Worm (Caenorhabditis elegans) whole organism, mixed stage, embryonic: ENCODE measurements around the gene F09F9.3.

ENCODE experiments used
- bed-3 ChIP-seq: fragments of 200-800 bp; sonication (Bioruptor generic); optimal IDR thresholded peaks from 3 replicates; lab custom pipeline; 2018; ENCODE audit warnings: mild to moderate bottlenecking, missing genetic modification characterization, moderate library complexity, missing compliant biosample characterization
- blmp-1 ChIP-seq: fragments of 150-350 bp; optimal IDR thresholded peaks from 2 replicates; lab custom pipeline; 2014; ENCODE audit warnings: missing biosample characterization, missing genetic modification characterization
- ceh-39 ChIP-seq: fragments of 150-350 bp; optimal IDR thresholded peaks from 2 replicates; lab custom pipeline; 2014; ENCODE audit warnings: missing biosample characterization, missing genetic modification characterization
- ces-1 ChIP-seq: fragments of 150-350 bp; optimal IDR thresholded peaks from 2 replicates; lab custom pipeline; 2014; ENCODE audit warnings: missing biosample characterization, missing genetic modification reagents, missing genetic modification characterization
- cnd-1 ChIP-seq: fragments of 200-800 bp; sonication (Bioruptor generic); optimal IDR thresholded peaks from 2 replicates; lab custom pipeline; 2018; ENCODE audit warnings: mild to moderate bottlenecking, missing genetic modification characterization, missing compliant biosample characterization
- drap-1 ChIP-seq: fragments of 200-800 bp; sonication (Bioruptor generic); optimal IDR thresholded peaks from 3 replicates; lab custom pipeline; 2018; ENCODE audit warnings: mild to moderate bottlenecking, missing genetic modification characterization, missing compliant biosample characterization
- elt-3 ChIP-seq: fragments of 150-350 bp; optimal IDR thresholded peaks from 2 replicates; lab custom pipeline; 2014; ENCODE audit warnings: missing biosample characterization, missing genetic modification characterization
- flh-1 ChIP-seq: fragments of 200-800 bp; sonication (Bioruptor generic); optimal IDR thresholded peaks from 2 replicates; lab custom pipeline; 2018; ENCODE audit warnings: mild to moderate bottlenecking, missing genetic modification characterization, moderate library complexity, missing compliant biosample characterization
- ham-2 ChIP-seq: fragments of 200-800 bp; sonication (Bioruptor generic); optimal IDR thresholded peaks from 2 replicates; lab custom pipeline; 2018; ENCODE audit warnings: mild to moderate bottlenecking, missing genetic modification characterization, missing compliant biosample characterization
- hlh-1 ChIP-seq: fragments of 150-350 bp; optimal IDR thresholded peaks from 2 replicates; lab custom pipeline; 2014; ENCODE audit warnings: missing biosample characterization, missing genetic modification reagents, missing genetic modification characterization
- lin-32 ChIP-seq: fragments of 200-800 bp; sonication (Bioruptor generic); optimal IDR thresholded peaks from 2 replicates; lab custom pipeline; 2018; ENCODE audit warnings: mild to moderate bottlenecking, missing genetic modification characterization, missing compliant biosample characterization
- lsy-2 ChIP-seq: fragments of 150-350 bp; optimal IDR thresholded peaks from 2 replicates; lab custom pipeline; 2014; ENCODE audit warnings: missing biosample characterization, missing genetic modification characterization
- mab-5 ChIP-seq: fragments of 150-350 bp; optimal IDR thresholded peaks from 2 replicates; lab custom pipeline; 2014; ENCODE audit warnings: missing biosample characterization, missing genetic modification characterization
- nhr-2 ChIP-seq: fragments of 150-350 bp; optimal IDR thresholded peaks from 2 replicates; lab custom pipeline; 2014; ENCODE audit warnings: missing biosample characterization, missing genetic modification characterization
- nhr-237 ChIP-seq: fragments of 150-350 bp; optimal IDR thresholded peaks from 2 replicates; lab custom pipeline; 2014; ENCODE audit warnings: missing biosample characterization, missing genetic modification characterization
- nhr-28 ChIP-seq: fragments of 150-350 bp; optimal IDR thresholded peaks from 2 replicates; lab custom pipeline; 2014; ENCODE audit warnings: missing biosample characterization, missing genetic modification characterization
- pha-4 ChIP-seq: fragments of 150-350 bp; optimal IDR thresholded peaks from 2 replicates; lab custom pipeline; 2018; ENCODE audit warnings: missing biosample characterization, missing genetic modification reagents, missing genetic modification characterization
- sptf-1 ChIP-seq: sonication (generic microtip); optimal IDR thresholded peaks from 2 replicates; lab custom pipeline; 2017; ENCODE audit warnings: mild to moderate bottlenecking, missing genetic modification characterization, moderate library complexity, missing compliant biosample characterization
- tbx-8 ChIP-seq: fragments of 200-800 bp; sonication (Bioruptor generic); optimal IDR thresholded peaks from 2 replicates; lab custom pipeline; 2018; ENCODE audit warnings: mild to moderate bottlenecking, missing genetic modification characterization, moderate library complexity, missing compliant biosample characterization
- unc-120 ChIP-seq: sonication (generic microtip); optimal IDR thresholded peaks from 2 replicates; lab custom pipeline; 2017; ENCODE audit warnings: missing genetic modification characterization, missing compliant biosample characterization; ENCODE audit not compliant: poor library complexity, severe bottlenecking
- unc-39 ChIP-seq: fragments of 150-350 bp; optimal IDR thresholded peaks from 2 replicates; lab custom pipeline; 2014; ENCODE audit warnings: missing biosample characterization, missing genetic modification characterization
- unc-62 ChIP-seq: fragments of 150-350 bp; optimal IDR thresholded peaks from 2 replicates; lab custom pipeline; 2014; ENCODE audit warnings: missing biosample characterization, missing genetic modification reagents, missing genetic modification characterization
- zip-8 ChIP-seq: fragments of 150-350 bp; optimal IDR thresholded peaks from 2 replicates; lab custom pipeline; 2014; ENCODE audit warnings: missing biosample characterization, missing genetic modification characterization

Gene F09F9.3

DNA sequence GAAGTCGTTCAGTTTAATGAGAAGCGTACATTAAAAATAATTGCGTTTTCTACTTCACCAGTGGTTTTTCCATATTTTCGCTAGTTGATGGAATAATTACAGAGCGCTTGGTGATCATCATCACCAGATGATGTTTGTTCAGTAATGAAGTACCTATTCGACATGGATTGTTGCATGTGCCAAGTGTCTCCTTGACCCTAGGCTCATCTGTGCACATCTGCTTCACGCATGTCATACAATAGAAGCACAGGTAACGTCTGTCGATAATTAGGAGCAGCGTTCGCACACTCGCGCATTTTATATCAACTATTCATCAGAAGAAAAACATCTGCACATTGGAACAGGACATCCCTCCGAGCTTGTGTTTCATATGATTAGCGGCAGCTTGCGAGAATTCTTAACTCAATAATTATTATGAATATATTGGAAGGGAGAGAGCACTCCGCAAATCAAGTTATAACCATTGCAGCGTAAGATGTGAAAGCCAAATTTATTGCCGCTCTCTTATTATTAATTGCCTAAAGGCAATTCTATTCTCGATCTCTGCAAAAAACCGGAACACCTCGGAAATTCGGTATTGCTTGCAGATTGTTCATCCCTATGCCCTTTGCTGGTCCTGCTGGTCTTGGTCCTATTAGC is 4.4 kb upstream of the F09F9.3 start:
- TF ChIP-seq ham-2, result no peak
- no peak for TF ChIP-seq hlh-1 (tag; lab: Kevin White, UChicago)
- no peak for TF ChIP-seq elt-3 (tag; lab: Kevin White, UChicago)
- TF ChIP-seq ces-1 (GFP tag; lab: Kevin White, UChicago), result peak; percentile 99
- peak; percentile 54 for TF ChIP-seq lin-32
- TF ChIP-seq drap-1, result no peak
- TF ChIP-seq nhr-2 (tag; lab: Kevin White, UChicago), result peak; percentile 61
- no peak for TF ChIP-seq blmp-1 (tag; lab: Kevin White, UChicago)
- no peak for TF ChIP-seq sptf-1 (tag; lab: Kevin White, UChicago)
- TF ChIP-seq ceh-39 (tag; lab: Kevin White, UChicago), result no peak
- TF ChIP-seq tbx-8 (GFP tag; lab: Kevin White, UChicago), result no peak
- peak; percentile 60 for TF ChIP-seq cnd-1 (tag; lab: Kevin White, UChicago)

- TF ChIP-seq tbx-8 (GFP tag; lab: Kevin White, UChicago) (no peak), unc-62 (GFP tag; lab: Kevin White, UChicago) (peak; percentile 26), lsy-2 (tag; lab: Kevin White, UChicago) (no peak), nhr-237 (tag; lab: Kevin White, UChicago) (no peak), ces-1 (GFP tag; lab: Kevin White, UChicago) (peak; percentile 83)
Observed at ce11 chrX:4123368-4123767, 2.5 kb upstream of the F09F9.3 start.

DNA sequence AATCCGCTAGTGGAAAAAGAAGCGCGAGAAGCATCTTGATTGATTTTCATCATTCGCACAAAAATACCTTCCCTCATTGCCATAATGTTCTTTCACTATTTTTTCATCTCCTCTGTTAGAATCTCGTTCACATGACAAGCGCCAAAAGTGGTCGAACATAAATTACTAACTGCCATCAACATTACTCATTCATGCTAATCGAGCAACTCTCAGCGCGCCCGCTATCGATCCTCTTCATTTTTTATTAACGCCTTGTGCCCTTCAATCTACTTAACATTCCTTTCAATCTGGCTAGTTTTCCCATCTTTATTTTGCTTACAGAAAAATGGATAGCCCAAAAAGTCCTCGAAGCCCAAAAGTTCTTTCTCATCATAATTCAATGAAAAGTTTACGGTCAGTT is 3.2 kb downstream of the F09F9.3 start, which contains the start of gene F09F9.5:
F09F9.5 (plus strand) TSS at position 301 of the 400 bp plus-strand sequence.
- no peak for TF ChIP-seq sptf-1 (tag; lab: Kevin White, UChicago)
- TF ChIP-seq bed-3, result no peak
- TF ChIP-seq, all 35 proteins: peak for 0

ce11 chrX:4115026-4115425 is 5.8 kb downstream of the F09F9.3 start, which contains the start of gene F09F9.1:
Gene F09F9.1 (plus strand): TSS chrX:4115326.
- TF ChIP-seq ces-1 (GFP tag; lab: Kevin White, UChicago), result no peak
- TF ChIP-seq flh-1 (GFP tag; lab: Kevin White, UChicago), result no peak

DNA sequence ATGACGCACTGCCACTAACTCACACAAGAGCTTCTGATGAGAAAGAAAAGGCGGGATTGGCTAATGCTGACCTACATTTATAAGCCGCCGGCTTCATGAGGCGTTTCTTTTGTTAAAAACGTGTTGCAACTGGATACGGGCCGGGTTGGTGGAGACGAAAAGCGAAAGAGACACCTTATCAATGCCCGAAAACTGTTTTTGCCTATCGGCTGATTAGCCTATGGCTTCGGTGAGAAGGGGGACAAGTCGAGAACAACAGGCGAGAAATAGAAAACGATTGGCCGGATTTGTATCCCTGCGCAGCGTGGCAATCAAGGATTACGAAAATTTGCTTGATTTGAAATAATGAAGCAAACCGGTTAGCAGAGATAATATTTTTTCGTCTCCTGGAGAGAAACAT is 9.4 kb downstream of the F09F9.3 start, which contains the start of gene F09F9.2:
F09F9.2 (minus strand) TSS at position 25 of the 400 bp plus-strand sequence.
- TF ChIP-seq elt-3 (tag; lab: Kevin White, UChicago), result peak; percentile 12
- no peak for TF ChIP-seq unc-39 (tag; lab: Kevin White, UChicago)
- TF ChIP-seq, all 35 proteins: peak for 1

ce11 chrX:4109970-4110369 is 10.9 kb downstream of the F09F9.3 start:
- no peak for TF ChIP-seq nhr-28 (tag; lab: Kevin White, UChicago)
- TF ChIP-seq pha-4 (tag; lab: Kevin White, UChicago), result no peak
- TF ChIP-seq blmp-1 (tag; lab: Kevin White, UChicago), result no peak
- TF ChIP-seq unc-62 (GFP tag; lab: Kevin White, UChicago), result peak; percentile 81
- TF ChIP-seq nhr-237 (tag; lab: Kevin White, UChicago), result no peak
- TF ChIP-seq tbx-8 (GFP tag; lab: Kevin White, UChicago), result no peak
- TF ChIP-seq unc-120, result no peak
- no peak for TF ChIP-seq drap-1
- TF ChIP-seq sptf-1 (tag; lab: Kevin White, UChicago), result no peak
- TF ChIP-seq hlh-1 (tag; lab: Kevin White, UChicago), result peak; percentile 74

DNA sequence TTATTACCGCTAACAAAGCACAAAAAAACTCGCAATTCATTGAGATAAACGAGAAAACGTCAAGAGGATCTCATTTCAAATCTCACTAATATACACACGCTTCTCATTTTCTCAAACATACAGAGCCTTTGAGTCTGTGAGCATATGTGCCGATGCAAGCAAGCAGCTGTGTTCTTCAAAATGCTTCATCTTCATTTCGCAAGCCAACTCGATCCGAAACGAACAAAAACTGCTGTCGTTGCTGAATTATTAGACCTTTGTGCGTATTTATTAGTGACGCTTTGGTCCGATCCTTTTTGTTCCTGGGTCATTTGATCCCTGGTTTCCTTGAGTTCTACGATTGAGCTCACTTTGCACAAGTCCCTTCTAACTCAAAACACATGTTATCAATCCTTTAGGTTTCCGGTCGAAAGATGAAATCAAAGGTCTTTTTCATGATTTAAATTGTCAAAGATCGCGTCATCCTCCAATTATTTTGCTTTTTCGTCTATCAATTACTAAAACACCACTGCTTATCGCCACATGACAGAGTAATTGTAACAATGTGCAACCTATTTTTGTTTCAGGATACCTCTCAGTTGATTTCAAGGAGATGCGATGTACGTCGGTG is 13.8 kb downstream of the F09F9.3 start, which contains the start of gene R02E4.2:
R02E4.2 (plus strand) TSS at position 560 of the 610 bp plus-strand sequence.
- TF ChIP-seq mab-5 (tag; lab: Kevin White, UChicago), result no peak
- TF ChIP-seq unc-120, result peak; percentile 14
- TF ChIP-seq ces-1 (GFP tag; lab: Kevin White, UChicago), result no peak
- TF ChIP-seq hlh-1 (tag; lab: Kevin White, UChicago), result peak; percentile 59

DNA sequence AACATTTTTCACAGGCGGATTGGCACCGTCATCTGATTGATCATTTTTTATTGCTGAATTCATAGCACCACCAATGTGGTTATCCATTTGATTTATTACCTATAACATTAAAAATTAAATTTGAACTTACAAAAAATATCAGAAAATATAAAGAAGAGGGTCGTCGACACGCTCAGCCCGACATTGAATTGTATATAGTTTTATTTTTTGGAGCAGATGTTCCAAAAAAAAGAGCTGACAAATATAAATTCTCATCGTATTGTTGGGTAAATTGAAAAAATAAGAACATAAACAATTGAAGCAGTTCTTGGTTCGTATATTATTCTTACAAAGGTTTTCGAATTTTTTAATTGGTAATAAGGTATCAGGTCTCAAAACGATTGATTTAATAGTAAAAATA is 16.4 kb downstream of the F09F9.3 start, which contains the start of gene R02E4.1:
R02E4.1 (minus strand) TSS at position 101 of the 400 bp plus-strand sequence.
- TF ChIP-seq zip-8 (tag; lab: Kevin White, UChicago) (no peak), unc-120 (no peak), drap-1 (no peak)
